Fruit fly (Drosophila melanogaster) whole organism, embryonic: ENCODE data around the gene CG9471.

Source experiments
- Atf-2 ChIP-seq: fragments of 200-800 bp; sonication (Bioruptor generic); optimal IDR thresholded peaks from 2 replicates; lab custom pipeline; 2016; ENCODE audit warnings: missing biosample characterization, missing genetic modification characterization
- C15 ChIP-seq: fragments of 200-800 bp; sonication (Bioruptor generic); IDR thresholded peaks from 3 replicates; pipeline ENCODE4 v1.3.6; 2022; ENCODE audit warnings: missing biosample characterization, missing genetic modification characterization
- CG10147 ChIP-seq: fragments of 200-800 bp; sonication (Bioruptor generic); optimal IDR thresholded peaks from 2 replicates; lab custom pipeline; 2019; ENCODE audit warnings: missing biosample characterization, mild to moderate bottlenecking, missing genetic modification characterization, moderate library complexity
- CG10209 ChIP-seq: fragments of 200-800 bp; sonication (Bioruptor generic); optimal IDR thresholded peaks from 3 replicates; lab custom pipeline; 2017; ENCODE audit warnings: missing biosample characterization, mild to moderate bottlenecking, missing genetic modification characterization, missing genetic modification reagents
- CG10431 ChIP-seq: fragments of 200-800 bp; sonication (Bioruptor generic); optimal IDR thresholded peaks from 3 replicates; lab custom pipeline; 2018; ENCODE audit warnings: missing biosample characterization, mild to moderate bottlenecking, missing genetic modification characterization
- CG12155 ChIP-seq: fragments of 200-800 bp; sonication (Bioruptor generic); optimal IDR thresholded peaks from 3 replicates; lab custom pipeline; 2016; ENCODE audit warnings: missing biosample characterization, missing genetic modification characterization
- CG13287 ChIP-seq: fragments of 200-800 bp; sonication (Bioruptor generic); IDR thresholded peaks from 2 replicates; pipeline ENCODE4 v1.3.6; 2022; ENCODE audit warnings: missing biosample characterization, missing genetic modification characterization; ENCODE audit not compliant: partially characterized antibody
- CG15073 ChIP-seq: fragments of 200-800 bp; sonication (Bioruptor generic); optimal IDR thresholded peaks from 2 replicates; lab custom pipeline; 2016; ENCODE audit warnings: missing biosample characterization, missing genetic modification characterization
- CG1792 ChIP-seq: fragments of 200-800 bp; sonication (Bioruptor generic); optimal IDR thresholded peaks from 2 replicates; lab custom pipeline; 2016; ENCODE audit warnings: missing biosample characterization, missing genetic modification characterization
- CG31388 ChIP-seq: fragments of 200-800 bp; sonication (Bioruptor generic); optimal IDR thresholded peaks from 2 replicates; lab custom pipeline; 2016; ENCODE audit warnings: missing biosample characterization, missing genetic modification characterization
- CG34224 ChIP-seq: fragments of 200-800 bp; sonication (Bioruptor generic); IDR thresholded peaks from 3 replicates; pipeline ENCODE4 v1.3.6; 2022; ENCODE audit warnings: missing biosample characterization, missing genetic modification characterization; ENCODE audit not compliant: partially characterized antibody
- CG6254 ChIP-seq: fragments of 200-800 bp; sonication (Bioruptor generic); optimal IDR thresholded peaks from 3 replicates; lab custom pipeline; 2017; ENCODE audit warnings: mild to moderate bottlenecking, missing biosample characterization, missing genetic modification reagents, missing genetic modification characterization
- CG6683 ChIP-seq: fragments of 200-800 bp; sonication (Bioruptor generic); optimal IDR thresholded peaks from 2 replicates; lab custom pipeline; 2017; ENCODE audit warnings: missing biosample characterization, mild to moderate bottlenecking, missing genetic modification characterization, missing genetic modification reagents
- CG7745 ChIP-seq: fragments of 200-800 bp; sonication (Bioruptor generic); optimal IDR thresholded peaks from 2 replicates; lab custom pipeline; 2018; ENCODE audit warnings: missing biosample characterization, mild to moderate bottlenecking, missing genetic modification characterization, moderate library complexity
- CG7963 ChIP-seq: fragments of 200-800 bp; sonication (Bioruptor generic); IDR thresholded peaks from 3 replicates; pipeline ENCODE4 v1.3.6; 2022; ENCODE audit warnings: missing biosample characterization, missing genetic modification characterization; ENCODE audit not compliant: partially characterized antibody
- CG9727 ChIP-seq: fragments of 200-800 bp; sonication (Bioruptor generic); optimal IDR thresholded peaks from 3 replicates; lab custom pipeline; 2017; ENCODE audit warnings: missing biosample characterization, mild to moderate bottlenecking, missing genetic modification characterization
- CG9876 ChIP-seq: fragments of 200-800 bp; sonication (Bioruptor generic); optimal IDR thresholded peaks from 2 replicates; lab custom pipeline; 2016; ENCODE audit warnings: missing biosample characterization, missing genetic modification characterization
- CkIIα-i1 ChIP-seq: fragments of 200-800 bp; sonication (Bioruptor generic); IDR thresholded peaks from 2 replicates; pipeline ENCODE4 v1.3.6; 2022; ENCODE audit warnings: missing biosample characterization, missing genetic modification characterization
- Doc2 ChIP-seq: fragments of 200-800 bp; sonication (Bioruptor generic); IDR thresholded peaks from 2 replicates; pipeline ENCODE4 v1.3.6; 2022; ENCODE audit warnings: missing biosample characterization, missing genetic modification characterization
- H2.0 ChIP-seq: fragments of 200-800 bp; sonication (Bioruptor generic); IDR thresholded peaks from 2 replicates; pipeline ENCODE4 v1.3.6; 2022; ENCODE audit warnings: missing biosample characterization, missing genetic modification characterization
- Hsf ChIP-seq: fragments of 200-800 bp; sonication (Bioruptor generic); optimal IDR thresholded peaks from 3 replicates; lab custom pipeline; 2016; ENCODE audit warnings: missing biosample characterization, missing genetic modification characterization
- MBD-R2 ChIP-seq: fragments of 200-800 bp; sonication (Bioruptor generic); IDR thresholded peaks from 2 replicates; pipeline ENCODE4 v1.3.6; 2022; ENCODE audit warnings: missing biosample characterization, missing genetic modification characterization
- Mrtf ChIP-seq: fragments of 200-800 bp; sonication (Bioruptor generic); IDR thresholded peaks from 3 replicates; pipeline ENCODE4 v1.3.6; 2022; ENCODE audit warnings: missing biosample characterization, missing genetic modification characterization
- Optix ChIP-seq: fragments of 200-800 bp; sonication (Bioruptor generic); IDR thresholded peaks from 3 replicates; pipeline ENCODE4 v1.3.6; 2022; ENCODE audit warnings: missing biosample characterization, missing genetic modification characterization
- Usf ChIP-seq: fragments of 200-800 bp; sonication (Bioruptor generic); optimal IDR thresholded peaks from 2 replicates; lab custom pipeline; 2017; ENCODE audit warnings: missing genotype, missing biosample characterization, missing genetic modification characterization
- bowl ChIP-seq: fragments of 200-800 bp; sonication (Bioruptor generic); IDR thresholded peaks from 2 replicates; pipeline ENCODE4 v1.3.6; 2022; ENCODE audit warnings: missing biosample characterization, missing genetic modification characterization
- da ChIP-seq: fragments of 200-800 bp; sonication (Bioruptor generic); optimal IDR thresholded peaks from 2 replicates; lab custom pipeline; 2016; ENCODE audit warnings: missing biosample characterization, missing genetic modification characterization
- dati ChIP-seq: fragments of 200-800 bp; sonication (Bioruptor generic); IDR thresholded peaks from 2 replicates; pipeline ENCODE4 v1.3.6; 2022; ENCODE audit warnings: missing biosample characterization, missing genetic modification characterization
- dmrt11E ChIP-seq: fragments of 200-800 bp; sonication (Bioruptor generic); optimal IDR thresholded peaks from 3 replicates; lab custom pipeline; 2018; ENCODE audit warnings: missing biosample characterization, mild to moderate bottlenecking, missing genetic modification characterization, moderate library complexity
- ems ChIP-seq: fragments of 200-800 bp; sonication (Bioruptor generic); optimal IDR thresholded peaks from 3 replicates; lab custom pipeline; 2016; ENCODE audit warnings: missing biosample characterization, missing genetic modification characterization
- ewg ChIP-seq: fragments of 200-800 bp; sonication (Bioruptor generic); optimal IDR thresholded peaks from 3 replicates; lab custom pipeline; 2017; ENCODE audit warnings: mild to moderate bottlenecking, missing biosample characterization, missing genetic modification reagents, missing genetic modification characterization
- exex ChIP-seq: fragments of 200-800 bp; sonication (Bioruptor generic); optimal IDR thresholded peaks from 4 replicates; lab custom pipeline; 2018; ENCODE audit warnings: missing biosample characterization, mild to moderate bottlenecking, missing genetic modification characterization, moderate library complexity
- gfzf ChIP-seq: fragments of 200-800 bp; sonication (Bioruptor generic); optimal IDR thresholded peaks from 2 replicates; lab custom pipeline; 2016; ENCODE audit warnings: missing biosample characterization, mild to moderate bottlenecking, missing genetic modification characterization, moderate library complexity
- gro ChIP-seq: fragments of 200-800 bp; sonication (Bioruptor generic); optimal IDR thresholded peaks from 2 replicates; lab custom pipeline; 2016; ENCODE audit warnings: missing biosample characterization, missing genetic modification characterization
- ind ChIP-seq: fragments of 200-800 bp; sonication (Bioruptor generic); optimal IDR thresholded peaks from 3 replicates; lab custom pipeline; 2016; ENCODE audit warnings: missing biosample characterization, missing genetic modification characterization
- kah ChIP-seq: fragments of 200-800 bp; sonication (Bioruptor generic); optimal IDR thresholded peaks from 2 replicates; lab custom pipeline; 2018; ENCODE audit warnings: missing biosample characterization, mild to moderate bottlenecking, missing genetic modification characterization
- lab ChIP-seq: fragments of 200-800 bp; sonication (Bioruptor generic); optimal IDR thresholded peaks from 3 replicates; lab custom pipeline; 2017; ENCODE audit warnings: missing biosample characterization, missing genetic modification characterization, mild to moderate bottlenecking, moderate library complexity, missing genetic modification reagents
- lbe ChIP-seq: fragments of 200-800 bp; sonication (Bioruptor generic); optimal IDR thresholded peaks from 2 replicates; lab custom pipeline; 2016; ENCODE audit warnings: missing biosample characterization, mild to moderate bottlenecking, missing genetic modification characterization
- luna ChIP-seq: fragments of 200-800 bp; sonication (Bioruptor generic); optimal IDR thresholded peaks from 2 replicates; lab custom pipeline; 2016; ENCODE audit warnings: missing biosample characterization, missing genetic modification characterization
- nau ChIP-seq: fragments of 200-800 bp; sonication (Bioruptor generic); optimal IDR thresholded peaks from 3 replicates; lab custom pipeline; 2017; ENCODE audit warnings: missing biosample characterization, mild to moderate bottlenecking, missing genetic modification characterization, missing genetic modification reagents
- nerfin-2 ChIP-seq: fragments of 200-800 bp; sonication (Bioruptor generic); IDR thresholded peaks from 2 replicates; pipeline ENCODE4 v1.3.6; 2022; ENCODE audit warnings: missing biosample characterization, missing genetic modification characterization; ENCODE audit not compliant: partially characterized antibody
- org-1 ChIP-seq: fragments of 200-800 bp; sonication (Bioruptor generic); optimal IDR thresholded peaks from 2 replicates; lab custom pipeline; 2017; ENCODE audit warnings: missing biosample characterization, missing genetic modification characterization
- pros ChIP-seq: fragments of 200-800 bp; sonication (Bioruptor generic); optimal IDR thresholded peaks from 3 replicates; lab custom pipeline; 2019; ENCODE audit warnings: missing biosample characterization, mild to moderate bottlenecking, missing genetic modification characterization, moderate library complexity
- psq ChIP-seq: fragments of 200-800 bp; sonication (Bioruptor generic); optimal IDR thresholded peaks from 2 replicates; lab custom pipeline; 2017; ENCODE audit warnings: missing biosample characterization, missing genetic modification characterization
- rib ChIP-seq: fragments of 200-800 bp; sonication (Bioruptor generic); IDR thresholded peaks from 2 replicates; pipeline ENCODE4 v1.3.6; 2022; ENCODE audit warnings: missing biosample characterization, missing genetic modification characterization
- sens ChIP-seq: fragments of 200-800 bp; sonication (Bioruptor generic); peaks from one replicate; lab custom pipeline; 2016; ENCODE audit warnings: missing biosample characterization, missing genetic modification characterization
- sisA ChIP-seq: fragments of 200-800 bp; sonication (Bioruptor generic); IDR thresholded peaks from 2 replicates; pipeline ENCODE4 v1.3.6; 2022; ENCODE audit warnings: missing biosample characterization, missing genetic modification characterization
- tup ChIP-seq: fragments of 200-800 bp; sonication (Bioruptor generic); optimal IDR thresholded peaks from 2 replicates; lab custom pipeline; 2016; ENCODE audit warnings: missing biosample characterization, mild to moderate bottlenecking, missing genetic modification characterization, moderate library complexity
- unc-4 ChIP-seq: fragments of 200-800 bp; sonication (Bioruptor generic); IDR thresholded peaks from 2 replicates; pipeline ENCODE4 v1.3.6; 2022; ENCODE audit warnings: missing biosample characterization, missing genetic modification characterization; ENCODE audit not compliant: partially characterized antibody
- wor ChIP-seq: fragments of 200-800 bp; sonication (Bioruptor generic); IDR thresholded peaks from 2 replicates; pipeline ENCODE4 v1.3.6; 2022; ENCODE audit warnings: missing biosample characterization, missing genetic modification characterization

Gene CG9471

dm6 chr3R:9759360-9760191 is 11.8 kb downstream of the CG9471 start, which contains the start of gene Mpi (continued):
- no peak for TF ChIP-seq CG15073 (GFP tag; lab: Kevin White, UChicago)
- no peak for TF ChIP-seq Optix (GFP tag; lab: Robert Waterston, UW)
- peak; percentile 73 for TF ChIP-seq MBD-R2
- no peak for TF ChIP-seq CG12155 (GFP tag; lab: Kevin White, UChicago)
- no peak for TF ChIP-seq nau (GFP tag; lab: Kevin White, UChicago)
- TF ChIP-seq luna (GFP tag; lab: Kevin White, UChicago), result no peak
- TF ChIP-seq psq, result no peak
- TF ChIP-seq dmrt11E (tag; lab: Kevin White, UChicago), result peak; percentile 49
- TF ChIP-seq Atf-2 (GFP tag; lab: Kevin White, UChicago), result no peak
- peak; percentile 69 for TF ChIP-seq CG13287 (GFP tag; lab: Robert Waterston, UW)
- no peak for TF ChIP-seq sisA (GFP tag; lab: Robert Waterston, UW)
- TF ChIP-seq CG9727 (GFP tag; lab: Kevin White, UChicago), result peak; percentile 32
- no peak for TF ChIP-seq rib
- no peak for TF ChIP-seq kah (GFP tag; lab: Kevin White, UChicago)
- TF ChIP-seq nerfin-2, result peak; percentile 31; the same call in 1 of the 2 replicates
- no peak for TF ChIP-seq tup (GFP tag; lab: Kevin White, UChicago)
- no peak for TF ChIP-seq C15
- TF ChIP-seq Hsf (GFP tag; lab: Kevin White, UChicago), result peak; percentile 13
- TF ChIP-seq dati (GFP tag; lab: Robert Waterston, UW), result no peak
- TF ChIP-seq lbe (GFP tag; lab: Kevin White, UChicago), result peak; percentile 51
- TF ChIP-seq Doc2, result no peak
- peak; percentile 81 for TF ChIP-seq sens
- TF ChIP-seq gfzf (GFP tag; lab: Kevin White, UChicago), result peak; percentile 39
- no peak for TF ChIP-seq ewg (GFP tag; lab: Kevin White, UChicago)
- TF ChIP-seq H2.0 (GFP tag; lab: Robert Waterston, UW), result no peak
- TF ChIP-seq wor, result no peak
- no peak for TF ChIP-seq gro
- no peak for TF ChIP-seq CG31388 (GFP tag; lab: Kevin White, UChicago)
- no peak for TF ChIP-seq da (GFP tag; lab: Kevin White, UChicago)
- TF ChIP-seq CG10147, result no peak
- TF ChIP-seq ems (GFP tag; lab: Kevin White, UChicago), result peak; percentile 23
- TF ChIP-seq CG7963 (GFP tag; lab: Robert Waterston, UW), result no peak
- no peak for TF ChIP-seq Mrtf (GFP tag; lab: Robert Waterston, UW)
- TF ChIP-seq CG6683 (GFP tag; lab: Kevin White, UChicago), result no peak
- no peak for TF ChIP-seq CG6254 (GFP tag; lab: Kevin White, UChicago)
- TF ChIP-seq Usf (GFP tag; lab: Kevin White, UChicago), result no peak
- peak; percentile 7 for TF ChIP-seq ind
- no peak for TF ChIP-seq CG10209
- no peak for TF ChIP-seq bowl (GFP tag; lab: Robert Waterston, UW)
- TF ChIP-seq pros (GFP tag; lab: Kevin White, UChicago), result no peak
- TF ChIP-seq CG9876 (GFP tag; lab: Kevin White, UChicago), result no peak
- no peak for TF ChIP-seq CG10431
- peak; percentile 63 for TF ChIP-seq unc-4
- no peak for TF ChIP-seq CkIIα-i1 (GFP tag; lab: Robert Waterston, UW)
- TF ChIP-seq CG7745 (tag; lab: Kevin White, UChicago), result peak; percentile 1
- TF ChIP-seq CG34224, result peak; percentile 42; the same call in 1 of the 3 replicates
- TF ChIP-seq CG1792 (GFP tag; lab: Kevin White, UChicago), result no peak
- TF ChIP-seq lab (GFP tag; lab: Kevin White, UChicago), result no peak
- TF ChIP-seq exex (tag; lab: Kevin White, UChicago), result no peak
- no peak for TF ChIP-seq org-1 (GFP tag; lab: Kevin White, UChicago)
